Fruit fly (Drosophila melanogaster) whole organism, embryonic: ENCODE data around the gene CG7551.

ENCODE experiments used
- Ada2b ChIP-seq: fragments of 200-800 bp; sonication (Bioruptor generic); IDR thresholded peaks from 2 replicates; pipeline ENCODE4 v1.3.6; 2022; ENCODE audit warnings: missing biosample characterization, missing genetic modification characterization
- Antp ChIP-seq: fragments of 200-800 bp; sonication (Bioruptor generic); optimal IDR thresholded peaks from 3 replicates; lab custom pipeline; 2016; ENCODE audit warnings: missing biosample characterization, missing genetic modification characterization
- CG10267 ChIP-seq: fragments of 200-800 bp; sonication (Bioruptor generic); optimal IDR thresholded peaks from 2 replicates; lab custom pipeline; 2018; ENCODE audit warnings: missing biosample characterization, mild to moderate bottlenecking, missing genetic modification characterization, moderate library complexity
- CG10565 ChIP-seq: fragments of 200-800 bp; sonication (Bioruptor generic); optimal IDR thresholded peaks from 3 replicates; lab custom pipeline; 2016; ENCODE audit warnings: missing biosample characterization, mild to moderate bottlenecking, missing genetic modification characterization
- CG13624 ChIP-seq: fragments of 200-800 bp; sonication (Bioruptor generic); optimal IDR thresholded peaks from 2 replicates; lab custom pipeline; 2016; ENCODE audit warnings: missing biosample characterization, missing genetic modification characterization
- CG1529 ChIP-seq: fragments of 200-800 bp; sonication (Bioruptor generic); optimal IDR thresholded peaks from 3 replicates; lab custom pipeline; 2018; ENCODE audit warnings: missing biosample characterization, missing genetic modification characterization
- CG15696 ChIP-seq: fragments of 200-800 bp; sonication (Bioruptor generic); optimal IDR thresholded peaks from 2 replicates; lab custom pipeline; 2019; ENCODE audit warnings: missing biosample characterization, mild to moderate bottlenecking, missing genetic modification characterization, moderate library complexity
- CG2199 ChIP-seq: fragments of 200-800 bp; sonication (Bioruptor generic); IDR thresholded peaks from 3 replicates; pipeline ENCODE4 v1.3.6; 2022; ENCODE audit warnings: missing biosample characterization, missing genetic modification characterization
- CG32532 ChIP-seq: fragments of 200-800 bp; sonication (Bioruptor generic); IDR thresholded peaks from 2 replicates; pipeline ENCODE4 v1.3.6; 2022; ENCODE audit warnings: missing biosample characterization, missing genetic modification characterization
- CG4707 ChIP-seq: fragments of 200-800 bp; sonication (Bioruptor generic); optimal IDR thresholded peaks from 2 replicates; lab custom pipeline; 2018; ENCODE audit warnings: missing biosample characterization, mild to moderate bottlenecking, missing genetic modification characterization, moderate library complexity
- CG5953 ChIP-seq: fragments of 200-800 bp; sonication (Bioruptor generic); IDR thresholded peaks from 2 replicates; pipeline ENCODE4 v1.3.6; 2022; ENCODE audit warnings: missing biosample characterization, missing genetic modification characterization
- CG7372 ChIP-seq: fragments of 200-800 bp; sonication (Bioruptor generic); IDR thresholded peaks from 2 replicates; pipeline ENCODE4 v1.3.6; 2022; ENCODE audit warnings: missing biosample characterization, missing genetic modification characterization
- CG8290 ChIP-seq, 3 experiments: fragments of 200-800 bp; sonication (Bioruptor generic); optimal IDR thresholded peaks; 2 replicates each; lab custom pipeline; 2016 to 2019; ENCODE audit warnings: missing biosample characterization in 3 of 3, missing genetic modification characterization in 3 of 3, mild to moderate bottlenecking in 2 of 3, moderate library complexity in 1 of 3
- CG9817 ChIP-seq: fragments of 200-800 bp; sonication (Bioruptor generic); optimal IDR thresholded peaks from 2 replicates; lab custom pipeline; 2018; ENCODE audit warnings: missing biosample characterization, mild to moderate bottlenecking, missing genetic modification characterization, moderate library complexity
- CoRest ChIP-seq: fragments of 200-800 bp; sonication (Bioruptor generic); optimal IDR thresholded peaks from 3 replicates; lab custom pipeline; 2018; ENCODE audit warnings: missing biosample characterization, mild to moderate bottlenecking, missing genetic modification characterization, moderate library complexity
- D19A ChIP-seq: fragments of 200-800 bp; optimal IDR thresholded peaks from 3 replicates; lab custom pipeline; 2019; ENCODE audit warnings: missing biosample characterization, mild to moderate bottlenecking, missing genetic modification characterization, moderate library complexity
- Hand ChIP-seq: fragments of 200-800 bp; sonication (Bioruptor generic); optimal IDR thresholded peaks from 2 replicates; lab custom pipeline; 2017; ENCODE audit warnings: mild to moderate bottlenecking, missing biosample characterization, missing genetic modification reagents, missing genetic modification characterization
- Med ChIP-seq: fragments of 200-800 bp; sonication (Bioruptor generic); peaks from one replicate; lab custom pipeline; 2016; ENCODE audit warnings: missing biosample characterization, missing genetic modification characterization, mild to moderate bottlenecking, inconsistent platforms, moderate library complexity
- PHDP ChIP-seq: fragments of 200-800 bp; sonication (Bioruptor generic); optimal IDR thresholded peaks from 3 replicates; lab custom pipeline; 2018; ENCODE audit warnings: missing biosample characterization, mild to moderate bottlenecking, missing genetic modification characterization, moderate library complexity
- amos ChIP-seq: fragments of 200-800 bp; sonication (Bioruptor generic); IDR thresholded peaks from 2 replicates; pipeline ENCODE4 v1.3.6; 2022; ENCODE audit warnings: missing biosample characterization, missing genetic modification characterization; ENCODE audit not compliant: partially characterized antibody
- bowl ChIP-seq: fragments of 200-800 bp; sonication (Bioruptor generic); IDR thresholded peaks from 2 replicates; pipeline ENCODE4 v1.3.6; 2022; ENCODE audit warnings: missing biosample characterization, missing genetic modification characterization
- cad ChIP-seq: fragments of >200 bp; optimal IDR thresholded peaks from 2 replicates; lab custom pipeline; 2017; ENCODE audit warnings: missing biosample characterization, missing genetic modification characterization
- chif ChIP-seq, 2 experiments: fragments of 200-800 bp; sonication (Bioruptor generic); optimal IDR thresholded peaks; 3 replicates each; lab custom pipeline; 2016; ENCODE audit warnings: missing biosample characterization in 2 of 2, missing genetic modification characterization in 2 of 2
- chm ChIP-seq: fragments of 200-800 bp; sonication (Bioruptor generic); IDR thresholded peaks from 2 replicates; pipeline ENCODE4 v1.3.6; 2022; ENCODE audit warnings: missing biosample characterization, missing genetic modification characterization
- ci ChIP-seq: fragments of 200-800 bp; sonication (Bioruptor generic); IDR thresholded peaks from 3 replicates; pipeline ENCODE4 v1.3.6; 2022; ENCODE audit warnings: missing biosample characterization, missing genetic modification characterization
- dmrt11E ChIP-seq: fragments of 200-800 bp; sonication (Bioruptor generic); optimal IDR thresholded peaks from 3 replicates; lab custom pipeline; 2018; ENCODE audit warnings: missing biosample characterization, mild to moderate bottlenecking, missing genetic modification characterization, moderate library complexity
- en ChIP-seq: fragments of 200-800 bp; sonication (Bioruptor generic); optimal IDR thresholded peaks from 2 replicates; lab custom pipeline; 2016; ENCODE audit warnings: missing biosample characterization, missing genetic modification characterization
- grn ChIP-seq: fragments of 200-800 bp; sonication (Bioruptor generic); optimal IDR thresholded peaks from 3 replicates; lab custom pipeline; 2017; ENCODE audit warnings: missing biosample characterization, missing genetic modification characterization
- kay ChIP-seq: fragments of 200-800 bp; sonication (Bioruptor generic); optimal IDR thresholded peaks from 2 replicates; lab custom pipeline; 2016; ENCODE audit warnings: missing biosample characterization, missing genetic modification characterization
- lmd ChIP-seq: fragments of 200-800 bp; sonication (Bioruptor generic); IDR thresholded peaks from 2 replicates; pipeline ENCODE4 v1.3.6; 2022; ENCODE audit warnings: missing biosample characterization, missing genetic modification characterization
- lov ChIP-seq, 2 experiments: fragments of 200-800 bp in 1 of 2; fragments of >200 bp in 1 of 2; sonication (Bioruptor generic) in 1 of 2; IDR thresholded peaks in 1 of 2; optimal IDR thresholded peaks in 1 of 2; 2 replicates in 1 of 2; 3 replicates in 1 of 2; pipeline versions ENCODE4 v1.3.6 to Lab custom; 2017 to 2022; ENCODE audit warnings: missing biosample characterization in 1 of 2, missing genetic modification characterization in 1 of 2
- nerfin-2 ChIP-seq: fragments of 200-800 bp; sonication (Bioruptor generic); IDR thresholded peaks from 2 replicates; pipeline ENCODE4 v1.3.6; 2022; ENCODE audit warnings: missing biosample characterization, missing genetic modification characterization; ENCODE audit not compliant: partially characterized antibody
- nom ChIP-seq: fragments of 200-800 bp; sonication (Bioruptor generic); optimal IDR thresholded peaks from 2 replicates; lab custom pipeline; 2017; ENCODE audit warnings: missing biosample characterization, missing genetic modification characterization, mild to moderate bottlenecking, moderate library complexity, missing genetic modification reagents
- pb ChIP-seq: fragments of 200-800 bp; sonication (Bioruptor generic); optimal IDR thresholded peaks from 3 replicates; lab custom pipeline; 2016; ENCODE audit warnings: missing biosample characterization, missing genetic modification characterization
- phol ChIP-seq: fragments of 200-800 bp; sonication (Bioruptor generic); optimal IDR thresholded peaks from 3 replicates; lab custom pipeline; 2018; ENCODE audit warnings: missing biosample characterization, mild to moderate bottlenecking, missing genetic modification characterization, moderate library complexity
- pros ChIP-seq: fragments of 200-800 bp; sonication (Bioruptor generic); optimal IDR thresholded peaks from 3 replicates; lab custom pipeline; 2019; ENCODE audit warnings: missing biosample characterization, mild to moderate bottlenecking, missing genetic modification characterization, moderate library complexity
- sima ChIP-seq: fragments of 200-800 bp; sonication (Bioruptor generic); optimal IDR thresholded peaks from 2 replicates; lab custom pipeline; 2016; ENCODE audit warnings: missing biosample characterization, missing genetic modification characterization
- so ChIP-seq: fragments of 200-800 bp; sonication (Bioruptor generic); IDR thresholded peaks from 3 replicates; pipeline ENCODE4 v1.3.6; 2022; ENCODE audit warnings: missing biosample characterization, missing genetic modification characterization
- wdn ChIP-seq: fragments of 200-800 bp; sonication (Bioruptor generic); IDR thresholded peaks from 2 replicates; pipeline ENCODE4 v1.3.6; 2022; ENCODE audit warnings: missing biosample characterization, missing genetic modification characterization
- zfh1 ChIP-seq: fragments of 200-800 bp; sonication (Bioruptor generic); IDR thresholded peaks from 3 replicates; pipeline ENCODE4 v1.3.6; 2022; ENCODE audit warnings: missing biosample characterization, missing genetic modification characterization

The CG7551 gene

dm6 chr3L:11431251-11431925 is 26.9 kb upstream of the CG7551 start (continued):
- TF ChIP-seq cad (GFP tag; lab: Kevin White, UChicago), result no peak
- peak; percentile 8 for TF ChIP-seq CG13624 (GFP tag; lab: Kevin White, UChicago)
- peak; percentile 64 for TF ChIP-seq dmrt11E (tag; lab: Kevin White, UChicago)
- TF ChIP-seq CG7372 (GFP tag; lab: Robert Waterston, UW), result peak; percentile 47; the same call in 1 of the 2 replicates
- no peak for TF ChIP-seq CG10565 (GFP tag; lab: Kevin White, UChicago)
- peak; percentile 80 for TF ChIP-seq CoRest (tag; lab: Kevin White, UChicago)
- peak; percentile 60 to 71 for TF ChIP-seq chif (GFP tag; optimal IDR thresholded peaks at IDR 0.05; lab: Kevin White, UChicago)
- peak; percentile 59 for TF ChIP-seq phol (tag; lab: Kevin White, UChicago)
- TF ChIP-seq sima (GFP tag; lab: Kevin White, UChicago), result no peak
- peak; percentile 34 for TF ChIP-seq CG4707 (GFP tag; lab: Kevin White, UChicago)
- TF ChIP-seq nerfin-2 (GFP tag; lab: Robert Waterston, UW), result no peak
- peak; percentile 24 for TF ChIP-seq CG10267
- TF ChIP-seq Antp (GFP tag; lab: Kevin White, UChicago), result peak; percentile 69
- TF ChIP-seq lmd (GFP tag; lab: Robert Waterston, UW), result peak; percentile 74
- TF ChIP-seq Hand (GFP tag; lab: Kevin White, UChicago), result peak; percentile 7
- TF ChIP-seq bowl (GFP tag; lab: Robert Waterston, UW), result peak; percentile 53; the same call in 1 of the 2 replicates
- TF ChIP-seq CG9817, result peak; percentile 84
- no peak for TF ChIP-seq pros (GFP tag; lab: Kevin White, UChicago)
- TF ChIP-seq amos, result no peak
- no peak for TF ChIP-seq pb (GFP tag; lab: Kevin White, UChicago)
- TF ChIP-seq PHDP (tag; lab: Kevin White, UChicago), result peak; percentile 78

DNA sequence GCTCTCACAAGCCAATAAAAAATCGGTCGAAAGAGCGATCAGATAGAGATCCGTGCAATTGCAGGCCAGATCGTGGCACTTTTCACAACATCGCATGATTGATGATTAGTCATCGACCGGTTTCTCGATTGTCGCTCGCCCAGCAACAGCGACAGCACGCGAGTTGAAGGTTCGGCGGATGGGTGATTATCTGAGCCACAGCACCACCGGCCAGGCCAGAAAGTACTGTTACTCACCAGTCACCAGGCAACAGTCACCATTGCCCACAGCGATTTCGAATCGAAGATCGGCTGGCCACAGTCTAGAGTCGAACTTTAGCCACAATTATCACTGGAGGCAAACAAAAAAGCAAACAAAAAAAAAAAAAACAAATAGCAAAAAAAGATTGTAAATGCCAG is 26.4 kb upstream of the CG7551 start:
- TF ChIP-seq CG1529 (GFP tag; lab: Kevin White, UChicago), result no peak
- TF ChIP-seq Ada2b (GFP tag; lab: Robert Waterston, UW), result peak; percentile 19; the same call in 1 of the 2 replicates
- no peak for TF ChIP-seq so (GFP tag; lab: Robert Waterston, UW)
- 0 out of 3 replicates have a peak, but pooled peaks have one; percentile 13 for TF ChIP-seq zfh1 (GFP tag; lab: Robert Waterston, UW)
- TF ChIP-seq en (GFP tag; lab: Kevin White, UChicago), result no peak
- TF ChIP-seq Med (GFP tag; lab: Kevin White, UChicago), result peak; percentile 51
- TF ChIP-seq CG15696 (tag; lab: Kevin White, UChicago), result no peak
- peak; percentile 66; the same call in 1 of the 3 replicates for TF ChIP-seq CG2199
- TF ChIP-seq CG8290 (GFP tag; optimal IDR thresholded peaks at IDR 0.05; lab: Kevin White, UChicago), result no peak
- peak in 1 of 2 experiments; percentile 26 for TF ChIP-seq CG8290 (tag; optimal IDR thresholded peaks at IDR 0.05; lab: Kevin White, UChicago)
- 0 out of 2 replicates have a peak, but pooled peaks have one; percentile 12 for TF ChIP-seq CG32532 (GFP tag; lab: Robert Waterston, UW)
- peak; percentile 16 for TF ChIP-seq grn (GFP tag; lab: Kevin White, UChicago)
- TF ChIP-seq lov (optimal IDR thresholded peaks at IDR 0.05; lab: Kevin White, UChicago), result no peak
- 0 out of 3 replicates have a peak, but pooled peaks have one; percentile 52 for TF ChIP-seq lov (GFP tag; IDR thresholded peaks at IDR 0.05; lab: Robert Waterston, UW)
- TF ChIP-seq chm (GFP tag; lab: Robert Waterston, UW), result 0 out of 2 replicates have a peak, but pooled peaks have one; percentile 20
- TF ChIP-seq ci (GFP tag; lab: Robert Waterston, UW), result peak; percentile 20; the same call in 1 of the 3 replicates
- no peak for TF ChIP-seq bowl (GFP tag; lab: Robert Waterston, UW)
- peak; percentile 5 for TF ChIP-seq kay (GFP tag; lab: Kevin White, UChicago)
- no peak for TF ChIP-seq wdn (GFP tag; lab: Robert Waterston, UW)
- peak; percentile 26 for TF ChIP-seq D19A (tag; lab: Kevin White, UChicago)
- peak; percentile 7 for TF ChIP-seq nom (GFP tag; lab: Kevin White, UChicago)
- 0 out of 2 replicates have a peak, but pooled peaks have one; percentile 14 for TF ChIP-seq CG5953 (GFP tag; lab: Robert Waterston, UW)
